Worm (Caenorhabditis elegans): ENCODE data around the gene nspc-13.

- no peak for TF ChIP-seq skn-1 (tag; optimal IDR thresholded peaks at IDR 0.05)
- TF ChIP-seq nhr-237 (tag; optimal IDR thresholded peaks at IDR 0.05) = no peak
- TF ChIP-seq fkh-10 (GFP tag; optimal IDR thresholded peaks at IDR 0.05) = no peak
- TF ChIP-seq nhr-76 (tag; optimal IDR thresholded peaks at IDR 0.05) = no peak
- TF ChIP-seq elt-3 (tag; optimal IDR thresholded peaks at IDR 0.05) = no peak
- no peak for TF ChIP-seq zag-1 (tag; optimal IDR thresholded peaks at IDR 0.05)
- TF ChIP-seq snpc-4 (tag; optimal IDR thresholded peaks at IDR 0.05) = no peak
- TF ChIP-seq nhr-28 (tag; optimal IDR thresholded peaks at IDR 0.05) = no peak
These were observed 13.9 kb upstream of the nspc-13 start, which contains the start of the genes nspc-9 and nspc-10 for ce11 chrX:12343279-12343678.
